Fruit fly (Drosophila melanogaster) whole organism, larva: ENCODE results near the gene CG12057.

Experiments
- noc ChIP-seq: fragments of 200-800 bp; sonication (Bioruptor generic); optimal IDR thresholded peaks from 3 replicates; lab custom pipeline; 2019; ENCODE audit warnings: missing biosample characterization, mild to moderate bottlenecking, missing genetic modification characterization, moderate library complexity

The CG12057 gene

dm6 chrX:9226837-9227236 is 35.4 kb downstream of the CG12057 start, which contains the start of gene Gr8a:
Gene Gr8a (plus strand): TSS chrX:9227137.
- TF ChIP-seq noc (tag; lab: Kevin White, UChicago) = no peak

- TF ChIP-seq noc (tag; lab: Kevin White, UChicago) = no peak
Measured at dm6 chrX:9232199-9232598, 40.7 kb downstream of the CG12057 start, which contains the start of gene CG12121. Gene CG12121 (minus strand): TSS chrX:9232378.

dm6 chrX:9236485-9236884 is 45.0 kb downstream of the CG12057 start, which contains the start of gene Ir8a:
Gene Ir8a (minus strand): TSS chrX:9236585.
- TF ChIP-seq noc (tag; lab: Kevin White, UChicago) = no peak
